Fruit fly (Drosophila melanogaster) Kc167 (cell line): ENCODE measurements around the gene UQCR-6.4L.

Source experiments
- Myc ChIP-seq: fragments of >200 bp; optimal IDR thresholded peaks from 2 replicates; lab custom pipeline; 2017; ENCODE audit warnings: missing external identifiers
- Sin3A ChIP-seq: fragments of >200 bp; optimal IDR thresholded peaks from 2 replicates; lab custom pipeline; 2018; ENCODE audit warnings: missing external identifiers
- h ChIP-seq: fragments of >200 bp; optimal IDR thresholded peaks from 3 replicates; lab custom pipeline; 2018; ENCODE audit warnings: missing external identifiers
- insv ChIP-seq: fragments of >200 bp; optimal IDR thresholded peaks from 3 replicates; lab custom pipeline; 2018; ENCODE audit warnings: missing external identifiers
- psq ChIP-seq: fragments of >200 bp; optimal IDR thresholded peaks from 2 replicates; lab custom pipeline; 2017; ENCODE audit warnings: missing external identifiers
- ttk ChIP-seq: sonication (Bioruptor generic); optimal IDR thresholded peaks from 2 replicates; lab custom pipeline; 2017; ENCODE audit warnings: missing external identifiers

dm6 chr3L:16571739-16572063 lies 5.2 kb downstream of the UQCR-6.4L start:
- TF ChIP-seq psq (lab: Kevin White, UChicago) (no peak), Sin3A (no peak), h (lab: Kevin White, UChicago) (no peak), insv (lab: Kevin White, UChicago) (no peak), Myc (lab: Kevin White, UChicago) (no peak), ttk (lab: Kevin White, UChicago) (no peak)
